Worm (Caenorhabditis elegans) whole organism, young adult: ENCODE measurements around the gene Y110A2AL.2.

Experiments
- B0019.2 ChIP-seq: fragments of 200-800 bp; sonication (Bioruptor generic); conservative IDR thresholded peaks from 2 replicates; pipeline ENCODE4 v1.3.6; 2022; ENCODE audit warnings: missing genetic modification reagents, missing genetic modification characterization, missing compliant biosample characterization
- B0261.1 ChIP-seq: sonication (generic microtip); optimal IDR thresholded peaks from 2 replicates; lab custom pipeline; 2016; ENCODE audit warnings: mild to moderate bottlenecking, missing genetic modification characterization, moderate library complexity, missing compliant biosample characterization
- C06A6.2 ChIP-seq: fragments of 200-800 bp; sonication (Bioruptor generic); conservative IDR thresholded peaks from 2 replicates; pipeline ENCODE4 v1.3.6; 2022; ENCODE audit warnings: missing genetic modification characterization, missing compliant biosample characterization
- F23B12.7 ChIP-seq: sonication (generic microtip); optimal IDR thresholded peaks from 2 replicates; lab custom pipeline; 2017; ENCODE audit warnings: missing genetic modification characterization, mild to moderate bottlenecking, missing compliant biosample characterization, antibody characterized with exemption, moderate library complexity; ENCODE audit not compliant: insufficient read depth
- F37B4.10 ChIP-seq: fragments of 200-800 bp; sonication (Bioruptor generic); IDR thresholded peaks from 2 replicates; pipeline ENCODE4 v1.3.6; 2022; ENCODE audit warnings: missing genetic modification characterization, missing compliant biosample characterization
- F55B11.4 ChIP-seq: sonication (generic microtip); optimal IDR thresholded peaks from 2 replicates; lab custom pipeline; 2016; ENCODE audit warnings: missing compliant biosample characterization, missing genetic modification characterization, borderline replicate concordance; ENCODE audit not compliant: insufficient read depth
- F57A8.1 ChIP-seq: fragments of 200-800 bp; sonication (Bioruptor generic); optimal IDR thresholded peaks from 2 replicates; lab custom pipeline; 2018; ENCODE audit warnings: mild to moderate bottlenecking, missing genetic modification characterization, moderate library complexity, missing compliant biosample characterization
- K11D2.4 ChIP-seq: fragments of 200-800 bp; sonication (Bioruptor generic); IDR thresholded peaks from 2 replicates; pipeline ENCODE4 v1.3.6; 2022; ENCODE audit warnings: missing genetic modification reagents, missing genetic modification characterization, missing compliant biosample characterization
- T07F8.4 ChIP-seq: sonication (generic microtip); optimal IDR thresholded peaks from 2 replicates; lab custom pipeline; 2016; ENCODE audit warnings: mild to moderate bottlenecking, missing genetic modification characterization, moderate library complexity, missing compliant biosample characterization
- Y56A3A.18 ChIP-seq: fragments of 200-800 bp; sonication (Bioruptor generic); IDR thresholded peaks from 2 replicates; pipeline ENCODE4 v1.3.6; 2022; ENCODE audit warnings: missing genetic modification reagents, missing genetic modification characterization, missing compliant biosample characterization
- atf-7 ChIP-seq: sonication (generic microtip); optimal IDR thresholded peaks from 2 replicates; lab custom pipeline; 2017; ENCODE audit warnings: mild to moderate bottlenecking, missing genetic modification characterization, missing compliant biosample characterization
- attf-6 ChIP-seq: fragments of 200-800 bp; sonication (Bioruptor generic); IDR thresholded peaks from 2 replicates; pipeline ENCODE4 v1.3.6; 2022; ENCODE audit warnings: missing genetic modification reagents, missing genetic modification characterization, missing compliant biosample characterization
- ceh-27 ChIP-seq: fragments of 200-800 bp; sonication (Bioruptor generic); optimal IDR thresholded peaks from 2 replicates; lab custom pipeline; 2018; ENCODE audit warnings: mild to moderate bottlenecking, missing genetic modification characterization, moderate library complexity, missing compliant biosample characterization
- ceh-58 ChIP-seq: fragments of 200-800 bp; sonication (Bioruptor generic); IDR thresholded peaks from 2 replicates; pipeline ENCODE4 v1.3.6; 2022; ENCODE audit warnings: missing genetic modification characterization, missing compliant biosample characterization
- ceh-91 ChIP-seq: fragments of 200-800 bp; sonication (Bioruptor generic); IDR thresholded peaks from 2 replicates; pipeline ENCODE4 v1.3.6; 2022; ENCODE audit warnings: missing genetic modification reagents, missing genetic modification characterization, missing compliant biosample characterization
- egrh-3 ChIP-seq: fragments of 200-800 bp; sonication (Bioruptor generic); IDR thresholded peaks from 2 replicates; pipeline ENCODE4 v1.3.6; 2022; ENCODE audit warnings: missing genetic modification reagents, missing genetic modification characterization, missing compliant biosample characterization
- ekl-4 ChIP-seq: fragments of 200-800 bp; sonication (Bioruptor generic); IDR thresholded peaks from 2 replicates; pipeline ENCODE4 v1.3.6; 2022; ENCODE audit warnings: missing genetic modification reagents, missing genetic modification characterization, missing compliant biosample characterization
- hmg-1.2 ChIP-seq: fragments of 200-800 bp; sonication (Bioruptor generic); IDR thresholded peaks from 2 replicates; pipeline ENCODE4 v1.3.6; 2022; ENCODE audit warnings: missing genetic modification reagents, missing genetic modification characterization, missing compliant biosample characterization
- hrde-1 ChIP-seq: sonication (generic microtip); optimal IDR thresholded peaks from 2 replicates; lab custom pipeline; 2016; ENCODE audit warnings: missing genetic modification characterization, mild to moderate bottlenecking, missing compliant biosample characterization, moderate library complexity, missing genotype, missing genetic modification reagents, borderline replicate concordance
- lag-1 ChIP-seq: fragments of 200-800 bp; sonication (Bioruptor generic); IDR thresholded peaks from 2 replicates; pipeline ENCODE4 v1.3.6; 2022; ENCODE audit warnings: missing genetic modification reagents, missing genetic modification characterization, missing compliant biosample characterization
- lin-26 ChIP-seq: fragments of 200-800 bp; sonication (Bioruptor generic); IDR thresholded peaks from 2 replicates; pipeline ENCODE4 v1.3.6; 2022; ENCODE audit warnings: missing genetic modification reagents, missing genetic modification characterization, missing compliant biosample characterization
- lin-40 ChIP-seq: sonication (generic microtip); optimal IDR thresholded peaks from 2 replicates; lab custom pipeline; 2016; ENCODE audit warnings: missing genetic modification characterization, mild to moderate bottlenecking, missing compliant biosample characterization, missing genotype, missing genetic modification reagents
- madf-10 ChIP-seq: sonication (generic microtip); optimal IDR thresholded peaks from 2 replicates; lab custom pipeline; 2016; ENCODE audit warnings: mild to moderate bottlenecking, missing genetic modification characterization, missing compliant biosample characterization
- madf-3 ChIP-seq: fragments of 200-800 bp; sonication (Bioruptor generic); IDR thresholded peaks from 2 replicates; pipeline ENCODE4 v1.3.6; 2022; ENCODE audit warnings: missing genetic modification reagents, missing genetic modification characterization, missing compliant biosample characterization
- madf-6 ChIP-seq: fragments of 200-800 bp; sonication (Bioruptor generic); IDR thresholded peaks from 2 replicates; pipeline ENCODE4 v1.3.6; 2022; ENCODE audit warnings: missing genetic modification reagents, missing genetic modification characterization, missing compliant biosample characterization
- mel-28 ChIP-seq: sonication (generic microtip); optimal IDR thresholded peaks from 2 replicates; lab custom pipeline; 2016; ENCODE audit warnings: borderline replicate concordance, mild to moderate bottlenecking, missing genetic modification characterization, missing compliant biosample characterization
- nfya-2 ChIP-seq: fragments of 200-800 bp; sonication (Bioruptor generic); IDR thresholded peaks from 2 replicates; pipeline ENCODE4 v1.3.6; 2022; ENCODE audit warnings: missing genetic modification reagents, missing genetic modification characterization, missing compliant biosample characterization
- nfyb-1 ChIP-seq: fragments of 200-800 bp; sonication (Bioruptor generic); IDR thresholded peaks from 2 replicates; pipeline ENCODE4 v1.3.6; 2022; ENCODE audit warnings: missing genetic modification reagents, missing genetic modification characterization, missing compliant biosample characterization
- nhr-27 ChIP-seq: fragments of 200-800 bp; sonication (Bioruptor generic); optimal IDR thresholded peaks from 2 replicates; lab custom pipeline; 2018; ENCODE audit warnings: mild to moderate bottlenecking, missing genetic modification characterization, moderate library complexity, missing compliant biosample characterization
- nhr-80 ChIP-seq: sonication (generic microtip); optimal IDR thresholded peaks from 2 replicates; lab custom pipeline; 2016; ENCODE audit warnings: missing genetic modification characterization, missing compliant biosample characterization
- pbrm-1 ChIP-seq: fragments of 200-800 bp; sonication (Bioruptor generic); IDR thresholded peaks from 2 replicates; pipeline ENCODE4 v1.3.6; 2022; ENCODE audit warnings: missing genetic modification reagents, missing genetic modification characterization, missing compliant biosample characterization
- rcor-1 ChIP-seq: fragments of 200-800 bp; sonication (Bioruptor generic); IDR thresholded peaks from 2 replicates; pipeline ENCODE4 v1.3.6; 2022; ENCODE audit warnings: missing genetic modification reagents, missing genetic modification characterization, missing compliant biosample characterization
- rec-8 ChIP-seq, 2 experiments: sonication (generic microtip); optimal IDR thresholded peaks; 2 replicates each; lab custom pipeline; 2016; ENCODE audit warnings: mild to moderate bottlenecking in 2 of 2, missing genetic modification characterization in 2 of 2, missing genetic modification reagents in 2 of 2, missing genotype in 2 of 2, missing biosample characterization in 1 of 2, missing compliant biosample characterization in 1 of 2, moderate library complexity in 1 of 2
- repo-1 ChIP-seq: sonication (generic microtip); optimal IDR thresholded peaks from 2 replicates; lab custom pipeline; 2017; ENCODE audit warnings: mild to moderate bottlenecking, missing genetic modification characterization, missing compliant biosample characterization
- rpc-1 ChIP-seq, 2 experiments: fragments of 150-350 bp in 1 of 2; sonication (generic microtip) in 1 of 2; optimal IDR thresholded peaks; 2 replicates each; lab custom pipeline; 2014 to 2018; ENCODE audit warnings: missing biosample characterization in 1 of 2, missing genetic modification characterization in 1 of 2, missing genetic modification reagents in 1 of 2, missing genotype in 1 of 2
- somi-1 ChIP-seq: fragments of 200-800 bp; sonication (Bioruptor generic); optimal IDR thresholded peaks from 2 replicates; lab custom pipeline; 2018; ENCODE audit warnings: mild to moderate bottlenecking, missing genetic modification characterization, missing compliant biosample characterization
- sptf-2 ChIP-seq: fragments of 200-800 bp; sonication (Bioruptor generic); optimal IDR thresholded peaks from 2 replicates; lab custom pipeline; 2018; ENCODE audit warnings: mild to moderate bottlenecking, missing genetic modification characterization, missing compliant biosample characterization
- ztf-26 ChIP-seq: sonication (generic microtip); optimal IDR thresholded peaks from 2 replicates; lab custom pipeline; 2017; ENCODE audit warnings: missing genetic modification characterization, missing compliant biosample characterization

The Y110A2AL.2 gene

ce11 chrII:2867701-2868100 lies at the start of gene Y110A2AL.2:
Gene Y110A2AL.2 (plus strand): TSS chrII:2868001.
- TF ChIP-seq nfya-2 (GFP tag; lab: Robert Waterston, UW) (no peak), ceh-27 (GFP tag; lab: Kevin White, UChicago) (no peak), F37B4.10 (GFP tag; lab: Robert Waterston, UW) (no peak), ceh-58 (GFP tag; lab: Robert Waterston, UW) (no peak), ekl-4 (GFP tag; lab: Robert Waterston, UW) (no peak), T07F8.4 (tag; lab: Kevin White, UChicago) (no peak), F55B11.4 (tag; lab: Kevin White, UChicago) (no peak), lag-1 (GFP tag; lab: Robert Waterston, UW) (no peak), lin-40 (tag; lab: Kevin White, UChicago) (no peak), lin-26 (GFP tag; lab: Robert Waterston, UW) (no peak)

- no peak for TF ChIP-seq B0019.2
- no peak for TF ChIP-seq mel-28 (tag; lab: Kevin White, UChicago)
- TF ChIP-seq T07F8.4 (tag; lab: Kevin White, UChicago), result no peak
- TF ChIP-seq F23B12.7 (tag; lab: Kevin White, UChicago), result no peak
- no peak for TF ChIP-seq Y56A3A.18 (GFP tag; lab: Robert Waterston, UW)
- no peak for TF ChIP-seq nhr-27 (tag; lab: Kevin White, UChicago)
- no peak for TF ChIP-seq pbrm-1 (GFP tag; lab: Robert Waterston, UW)
- no peak for TF ChIP-seq nfyb-1 (GFP tag; lab: Robert Waterston, UW)
- no peak for TF ChIP-seq ceh-91 (GFP tag; lab: Robert Waterston, UW)
- no peak for TF ChIP-seq attf-6 (GFP tag; lab: Robert Waterston, UW)
- TF ChIP-seq somi-1, result no peak
- no peak for TF ChIP-seq B0261.1 (tag; lab: Kevin White, UChicago)
- TF ChIP-seq lag-1 (GFP tag; lab: Robert Waterston, UW), result no peak
- TF ChIP-seq rpc-1 (optimal IDR thresholded peaks at IDR 0.05; lab: Kevin White, UChicago), result no peak
- TF ChIP-seq rpc-1 (tag; optimal IDR thresholded peaks at IDR 0.05; lab: Kevin White, UChicago), result no peak
- TF ChIP-seq C06A6.2 (GFP tag; lab: Robert Waterston, UW), result no peak
- no peak for TF ChIP-seq F37B4.10 (GFP tag; lab: Robert Waterston, UW)
- no peak for TF ChIP-seq sptf-2 (GFP tag; lab: Kevin White, UChicago)
- no peak for TF ChIP-seq K11D2.4
- TF ChIP-seq hrde-1 (tag; lab: Kevin White, UChicago), result no peak
These were observed 45.3 kb upstream of the Y110A2AL.2 start, which contains the start of the genes fut-4 and K12H6.10 for ce11 chrII:2822435-2822920. Gene fut-4 (minus strand): TSS chrII:2822535. Gene K12H6.10 (plus strand): TSS chrII:2822870.

ce11 chrII:2824169-2824568 lies 43.6 kb upstream of the Y110A2AL.2 start, which contains the start of the genes K12H6.4 and K12H6.9:
Gene K12H6.4 (minus strand): TSS chrII:2824269.
Gene K12H6.9 (plus strand): TSS chrII:2824404.
- TF ChIP-seq nhr-80, result no peak
- no peak for TF ChIP-seq madf-6
- TF ChIP-seq ceh-27 (GFP tag; lab: Kevin White, UChicago), result no peak
- no peak for TF ChIP-seq F57A8.1 (GFP tag; lab: Kevin White, UChicago)
- no peak for TF ChIP-seq lin-40 (tag; lab: Kevin White, UChicago)
- TF ChIP-seq atf-7, result no peak
- no peak for TF ChIP-seq rcor-1 (GFP tag; lab: Robert Waterston, UW)
- no peak for TF ChIP-seq ztf-26 (tag; lab: Kevin White, UChicago)
- TF ChIP-seq madf-3, result no peak
- no peak for TF ChIP-seq rec-8 (tag; optimal IDR thresholded peaks at IDR 0.05; lab: Kevin White, UChicago)
- TF ChIP-seq F23B12.7 (tag; lab: Kevin White, UChicago), result no peak
- no peak for TF ChIP-seq lin-26 (GFP tag; lab: Robert Waterston, UW)
- no peak for TF ChIP-seq repo-1
- no peak for TF ChIP-seq madf-10
- no peak for TF ChIP-seq egrh-3
- no peak for TF ChIP-seq hmg-1.2
